Fruit fly (Drosophila melanogaster): ENCODE measurements around the gene Nlg3.

DNA sequence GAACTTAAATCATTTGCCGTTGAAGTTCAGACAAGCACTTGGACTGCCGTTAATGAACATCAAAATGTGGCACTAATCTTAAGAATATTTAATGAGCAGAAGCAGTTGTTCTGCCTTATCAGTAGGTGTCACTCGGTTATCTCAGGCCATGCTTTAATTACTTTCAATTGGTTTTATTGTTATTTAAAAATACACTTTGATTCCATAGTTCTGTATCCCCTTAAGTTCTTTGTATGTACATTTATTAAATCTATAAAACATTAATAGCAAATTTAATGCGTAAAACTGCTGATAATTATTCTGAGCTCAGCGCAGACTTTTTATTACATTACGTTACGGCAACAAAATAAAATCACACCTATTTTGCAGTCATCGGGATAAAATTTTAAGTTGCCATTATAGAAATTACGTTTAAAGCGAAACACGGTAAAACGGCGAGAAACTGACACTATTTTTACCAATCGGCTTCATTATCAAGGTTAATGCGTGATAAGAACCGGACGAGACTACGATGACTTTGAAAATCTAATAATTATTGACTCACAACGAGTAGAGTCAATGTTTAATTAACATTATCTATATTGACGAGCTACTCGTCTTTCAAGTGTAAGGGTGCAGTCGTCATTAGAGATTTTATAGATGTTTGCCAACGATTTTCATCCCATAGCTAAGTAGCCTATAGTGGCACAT is 116.8 kb downstream of the Nlg3 start:
- TF ChIP-seq psq (optimal IDR thresholded peaks at IDR 0.05): no peak
- no peak for TF ChIP-seq Dll (optimal IDR thresholded peaks at IDR 0.05)
- no peak for TF ChIP-seq pan (optimal IDR thresholded peaks at IDR 0.05)
